Fruit fly (Drosophila melanogaster) whole organism, embryonic: Measurements from ENCODE around the gene Prosalpha6.

Experiments
- Atf3 ChIP-seq: fragments of 200-800 bp; sonication (Bioruptor generic); optimal IDR thresholded peaks from 3 replicates; lab custom pipeline; 2016; ENCODE audit warnings: missing biosample characterization, missing genetic modification characterization
- CG11085 ChIP-seq: fragments of 200-800 bp; sonication (Bioruptor generic); IDR thresholded peaks from 2 replicates; pipeline ENCODE4 v1.3.6; 2022; ENCODE audit warnings: missing biosample characterization, missing genetic modification characterization
- CG12744 ChIP-seq: fragments of 200-800 bp; sonication (Bioruptor generic); optimal IDR thresholded peaks from 2 replicates; lab custom pipeline; 2016; ENCODE audit warnings: missing biosample characterization, missing genetic modification characterization
- CG15011 ChIP-seq: fragments of 200-800 bp; sonication (Bioruptor generic); optimal IDR thresholded peaks from 3 replicates; lab custom pipeline; 2018; ENCODE audit warnings: missing biosample characterization, mild to moderate bottlenecking, missing genetic modification characterization
- CG17361 ChIP-seq: fragments of 200-800 bp; sonication (Bioruptor generic); IDR thresholded peaks from 3 replicates; pipeline ENCODE4 v1.3.6; 2022; ENCODE audit warnings: missing biosample characterization, missing genetic modification characterization
- CG1792 ChIP-seq: fragments of 200-800 bp; sonication (Bioruptor generic); optimal IDR thresholded peaks from 2 replicates; lab custom pipeline; 2016; ENCODE audit warnings: missing biosample characterization, missing genetic modification characterization
- CG2678 ChIP-seq: fragments of 200-800 bp; sonication (Bioruptor generic); optimal IDR thresholded peaks from 3 replicates; lab custom pipeline; 2019; ENCODE audit warnings: missing biosample characterization, mild to moderate bottlenecking, missing genetic modification characterization, moderate library complexity
- CG4282 ChIP-seq: fragments of 200-800 bp; sonication (Bioruptor generic); optimal IDR thresholded peaks from 2 replicates; lab custom pipeline; 2016; ENCODE audit warnings: missing biosample characterization, missing genetic modification characterization
- CG4360 ChIP-seq: fragments of 200-800 bp; sonication (Bioruptor generic); IDR thresholded peaks from 2 replicates; pipeline ENCODE4 v1.3.6; 2022; ENCODE audit warnings: missing biosample characterization, missing genetic modification characterization
- CG4424 ChIP-seq: fragments of 200-800 bp; sonication (Bioruptor generic); optimal IDR thresholded peaks from 3 replicates; lab custom pipeline; 2016; ENCODE audit warnings: missing biosample characterization, missing genetic modification characterization
- CG7839 ChIP-seq: fragments of 200-800 bp; sonication (Bioruptor generic); optimal IDR thresholded peaks from 3 replicates; lab custom pipeline; 2018; ENCODE audit warnings: missing biosample characterization, mild to moderate bottlenecking, missing genetic modification characterization, moderate library complexity
- CG8089 ChIP-seq: fragments of 200-800 bp; sonication (Bioruptor generic); optimal IDR thresholded peaks from 3 replicates; lab custom pipeline; 2016; ENCODE audit warnings: missing biosample characterization, missing genetic modification characterization
- Deaf1 ChIP-seq: fragments of 200-800 bp; optimal IDR thresholded peaks from 3 replicates; lab custom pipeline; 2019; ENCODE audit warnings: missing biosample characterization, mild to moderate bottlenecking, missing genetic modification characterization, moderate library complexity
- Fer3 ChIP-seq: fragments of 200-800 bp; sonication (Bioruptor generic); optimal IDR thresholded peaks from 2 replicates; lab custom pipeline; 2018; ENCODE audit warnings: missing biosample characterization, mild to moderate bottlenecking, missing genetic modification characterization, moderate library complexity
- MTF-1 ChIP-seq: fragments of 200-800 bp; sonication (Bioruptor generic); optimal IDR thresholded peaks from 2 replicates; lab custom pipeline; 2018; ENCODE audit warnings: missing biosample characterization, mild to moderate bottlenecking, missing genetic modification characterization, borderline replicate concordance
- Myb ChIP-seq: fragments of 200-800 bp; sonication (Bioruptor generic); optimal IDR thresholded peaks from 2 replicates; lab custom pipeline; 2016; ENCODE audit warnings: missing biosample characterization, missing genetic modification characterization
- Vsx1 ChIP-seq: fragments of 200-800 bp; sonication (Bioruptor generic); optimal IDR thresholded peaks from 2 replicates; lab custom pipeline; 2017; ENCODE audit warnings: missing biosample characterization, mild to moderate bottlenecking, missing genetic modification characterization, missing genetic modification reagents
- bigmax ChIP-seq: fragments of 200-800 bp; sonication (Bioruptor generic); optimal IDR thresholded peaks from 2 replicates; lab custom pipeline; 2018; ENCODE audit warnings: missing biosample characterization, mild to moderate bottlenecking, missing genetic modification characterization
- chn ChIP-seq: fragments of 200-800 bp; sonication (Bioruptor generic); optimal IDR thresholded peaks from 2 replicates; lab custom pipeline; 2016; ENCODE audit warnings: missing biosample characterization, missing genetic modification characterization
- dmrt99B ChIP-seq: fragments of 200-800 bp; sonication (Bioruptor generic); optimal IDR thresholded peaks from 2 replicates; lab custom pipeline; 2018; ENCODE audit warnings: missing biosample characterization, mild to moderate bottlenecking, missing genetic modification characterization, moderate library complexity
- h ChIP-seq: fragments of >200 bp; optimal IDR thresholded peaks from 2 replicates; lab custom pipeline; 2017
- ind ChIP-seq: fragments of 200-800 bp; sonication (Bioruptor generic); optimal IDR thresholded peaks from 3 replicates; lab custom pipeline; 2016; ENCODE audit warnings: missing biosample characterization, missing genetic modification characterization
- ken ChIP-seq: fragments of 200-800 bp; sonication (Bioruptor generic); IDR thresholded peaks from 3 replicates; pipeline ENCODE4 v1.3.6; 2022; ENCODE audit warnings: missing biosample characterization, missing genetic modification characterization
- klu ChIP-seq: fragments of 200-800 bp; sonication (Bioruptor generic); IDR thresholded peaks from 2 replicates; pipeline ENCODE4 v1.3.6; 2022; ENCODE audit warnings: missing biosample characterization, missing genetic modification characterization
- odd ChIP-seq: fragments of 200-800 bp; sonication (Bioruptor generic); optimal IDR thresholded peaks from 2 replicates; lab custom pipeline; 2017; ENCODE audit warnings: missing biosample characterization, mild to moderate bottlenecking, missing genetic modification characterization
- run ChIP-seq: fragments of 200-800 bp; sonication (Bioruptor generic); optimal IDR thresholded peaks from 3 replicates; lab custom pipeline; 2018; ENCODE audit warnings: missing biosample characterization, mild to moderate bottlenecking, missing genetic modification characterization
- stwl ChIP-seq: fragments of 200-800 bp; sonication (Bioruptor generic); optimal IDR thresholded peaks from 3 replicates; lab custom pipeline; 2018; ENCODE audit warnings: missing biosample characterization, mild to moderate bottlenecking, missing genetic modification characterization, moderate library complexity
- tin ChIP-seq: fragments of 200-800 bp; sonication (Bioruptor generic); optimal IDR thresholded peaks from 3 replicates; lab custom pipeline; 2016; ENCODE audit warnings: missing biosample characterization, missing genetic modification characterization
- zen ChIP-seq: fragments of 200-800 bp; sonication (Bioruptor generic); optimal IDR thresholded peaks from 3 replicates; lab custom pipeline; 2018; ENCODE audit warnings: missing biosample characterization, mild to moderate bottlenecking, missing genetic modification characterization, moderate library complexity

The Prosalpha6 gene

dm6 chr2L:10269854-10270253 lies 48.7 kb downstream of the Prosalpha6 start, which contains the start of gene Mulk (continued):
- no peak for TF ChIP-seq MTF-1 (GFP tag; lab: Kevin White, UChicago)
- no peak for TF ChIP-seq bigmax (GFP tag; lab: Kevin White, UChicago)
- TF ChIP-seq h (lab: Kevin White, UChicago) = no peak
- no peak for TF ChIP-seq CG4282 (GFP tag; lab: Kevin White, UChicago)
- no peak for TF ChIP-seq Fer3 (tag; lab: Kevin White, UChicago)
- TF ChIP-seq dmrt99B (tag; lab: Kevin White, UChicago) = no peak
- no peak for TF ChIP-seq zen (tag; lab: Kevin White, UChicago)
- TF ChIP-seq Myb (GFP tag; lab: Kevin White, UChicago) = no peak
- no peak for TF ChIP-seq CG2678 (tag; lab: Kevin White, UChicago)
- peak; percentile 36 for TF ChIP-seq stwl
- TF ChIP-seq CG12744 (GFP tag; lab: Kevin White, UChicago) = no peak
- TF ChIP-seq Atf3 = no peak
- no peak for TF ChIP-seq CG4360 (GFP tag; lab: Robert Waterston, UW)
- TF ChIP-seq run (tag; lab: Kevin White, UChicago) = no peak
- TF ChIP-seq odd (GFP tag; lab: Kevin White, UChicago) = no peak
- TF ChIP-seq CG15011 (GFP tag; lab: Kevin White, UChicago) = no peak
- no peak for TF ChIP-seq CG4424
- no peak for TF ChIP-seq ken (GFP tag; lab: Robert Waterston, UW)
- no peak for TF ChIP-seq CG8089
- no peak for TF ChIP-seq CG11085 (GFP tag; lab: Robert Waterston, UW)
- no peak for TF ChIP-seq Deaf1 (tag; lab: Kevin White, UChicago)
- TF ChIP-seq CG1792 = no peak
- no peak for TF ChIP-seq Vsx1 (GFP tag; lab: Kevin White, UChicago)
- TF ChIP-seq chn (GFP tag; lab: Kevin White, UChicago) = no peak
- no peak for TF ChIP-seq tin (GFP tag; lab: Kevin White, UChicago)
- TF ChIP-seq CG7839 (tag; lab: Kevin White, UChicago) = no peak
- no peak for TF ChIP-seq CG17361 (GFP tag; lab: Robert Waterston, UW)
- TF ChIP-seq klu (GFP tag; lab: Robert Waterston, UW) = no peak
- no peak for TF ChIP-seq ind
- TF ChIP-seq, all 482 proteins: peak for 22
